Worm (Caenorhabditis elegans) whole organism, L2 larva: ENCODE measurements around the gene rpl-23.

Source experiments
- alr-1 ChIP-seq: fragments of 150-350 bp; optimal IDR thresholded peaks from 2 replicates; lab custom pipeline; 2014; ENCODE audit warnings: missing biosample characterization, missing genetic modification characterization
- aly-2 ChIP-seq: fragments of 150-350 bp; optimal IDR thresholded peaks from 2 replicates; lab custom pipeline; 2014; ENCODE audit warnings: missing biosample characterization, missing genetic modification characterization
- lin-39 ChIP-seq: fragments of 150-350 bp; optimal IDR thresholded peaks from 2 replicates; lab custom pipeline; 2014; ENCODE audit warnings: missing biosample characterization, missing genetic modification reagents, missing genetic modification characterization
- skn-1 ChIP-seq: sonication (generic microtip); optimal IDR thresholded peaks from 2 replicates; lab custom pipeline; 2017; ENCODE audit warnings: missing biosample characterization, missing genetic modification characterization
- unc-62 ChIP-seq: fragments of 150-350 bp; optimal IDR thresholded peaks from 2 replicates; lab custom pipeline; 2014; ENCODE audit warnings: missing biosample characterization, missing genetic modification reagents, missing genetic modification characterization

ce11 chrIII:5710676-5711075 is 4.7 kb upstream of the rpl-23 start:
- TF ChIP-seq lin-39 (tag; lab: Kevin White, UChicago) (no peak), unc-62 (GFP tag; lab: Kevin White, UChicago) (no peak), skn-1 (tag; lab: Kevin White, UChicago) (no peak), alr-1 (no peak), aly-2 (tag; lab: Kevin White, UChicago) (no peak)
